Worm (Caenorhabditis elegans): Measurements from ENCODE around the gene ZK1320.11.

ZK1320.11 gene

DNA sequence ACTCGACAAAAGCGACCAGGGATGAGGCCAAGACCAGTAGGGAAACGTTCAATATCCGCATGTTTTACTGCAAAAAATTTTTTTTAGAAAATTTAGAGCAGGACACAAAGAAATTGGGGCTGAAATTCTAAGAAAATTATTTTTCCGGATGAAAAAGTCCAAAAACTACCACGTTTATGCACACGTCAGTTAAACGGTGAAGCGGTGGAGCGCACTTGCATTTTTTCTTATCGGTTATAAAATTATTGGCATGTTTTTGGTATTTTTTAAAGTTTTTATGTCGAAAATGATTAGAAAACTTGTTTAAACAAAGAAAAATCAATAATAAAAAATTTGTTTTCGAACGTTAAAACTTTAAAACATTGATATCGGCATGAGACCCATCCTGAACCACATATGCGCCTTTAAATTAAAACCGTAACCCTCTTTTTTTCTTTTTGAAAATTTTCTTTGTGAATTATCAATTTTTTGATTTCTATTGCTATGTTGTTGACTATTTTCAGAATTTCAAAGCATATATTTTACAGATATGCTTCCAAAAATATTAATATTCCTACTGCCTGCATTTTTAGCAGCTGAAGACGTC, 43.2 kb upstream of the ZK1320.11 start, which contains the start of the genes dnj-20 and ZK1307.8 (continued):
- TF ChIP-seq nhr-12 (tag; optimal IDR thresholded peaks at IDR 0.05) (no peak), nhr-237 (tag; optimal IDR thresholded peaks at IDR 0.05) (no peak), C16A3.4 (tag; optimal IDR thresholded peaks at IDR 0.05) (peak; percentile 27), F16B12.6 (tag; optimal IDR thresholded peaks at IDR 0.05) (no peak), xbp-1 (tag; optimal IDR thresholded peaks at IDR 0.05) (peak; percentile 98), nhr-19 (GFP tag; conservative IDR thresholded peaks at IDR 0.05) (no peak), ceh-63 (GFP tag; optimal IDR thresholded peaks at IDR 0.05) (no peak), hpl-2 (GFP tag; optimal IDR thresholded peaks at IDR 0.05) (no peak), nhr-47 (tag; optimal IDR thresholded peaks at IDR 0.05) (no peak), nhr-84 (tag; optimal IDR thresholded peaks at IDR 0.05) (no peak), ceh-8 (GFP tag; optimal IDR thresholded peaks at IDR 0.05) (no peak), lin-39 (tag; optimal IDR thresholded peaks at IDR 0.05) (no peak), ztf-11 (tag; optimal IDR thresholded peaks at IDR 0.05) (no peak), sptf-1 (tag; optimal IDR thresholded peaks at IDR 0.05) (no peak), mdl-1 (tag; optimal IDR thresholded peaks at IDR 0.05) (no peak), nhr-11 (tag; optimal IDR thresholded peaks at IDR 0.05) (no peak), blmp-1 (tag; optimal IDR thresholded peaks at IDR 0.05) (peak; percentile 22), zag-1 (tag; optimal IDR thresholded peaks at IDR 0.05) (no peak), nhr-71 (tag; optimal IDR thresholded peaks at IDR 0.05) (peak; percentile 6), pag-3 (tag; optimal IDR thresholded peaks at IDR 0.05; ENCODE audit: borderline replicate concordance, insufficient read depth) (no peak), dsc-1 (tag; optimal IDR thresholded peaks at IDR 0.05) (no peak), vab-15 (tag; optimal IDR thresholded peaks at IDR 0.05) (no peak), aly-2 (tag; optimal IDR thresholded peaks at IDR 0.05) (no peak), unc-130 (tag; optimal IDR thresholded peaks at IDR 0.05) (no peak), ceh-88 (GFP tag; IDR thresholded peaks at IDR 0.05) (no peak), rnt-1 (tag; optimal IDR thresholded peaks at IDR 0.05) (no peak), egl-27 (tag; optimal IDR thresholded peaks at IDR 0.05) (no peak), ama-1 (optimal IDR thresholded peaks at IDR 0.05) (no peak), elt-2 (tag; optimal IDR thresholded peaks at IDR 0.05) (no peak), fkh-10 (GFP tag; optimal IDR thresholded peaks at IDR 0.05) (no peak), hlh-4 (tag; optimal IDR thresholded peaks at IDR 0.05) (no peak), lir-3 (tag; optimal IDR thresholded peaks at IDR 0.05; ENCODE audit: poor library complexity) (no peak), unc-86 (tag; optimal IDR thresholded peaks at IDR 0.05) (no peak), lin-14 (GFP tag; optimal IDR thresholded peaks at IDR 0.05) (peak; percentile 19), C34B4.2 (tag; optimal IDR thresholded peaks at IDR 0.05) (no peak), sup-37 (GFP tag; optimal IDR thresholded peaks at IDR 0.05) (no peak), efl-1 (optimal IDR thresholded peaks at IDR 0.05) (peak in 1 of 2 experiments; percentile 26), efl-1 (GFP tag; optimal IDR thresholded peaks at IDR 0.05 in 1 of 2) (peak; percentile 9 to 12), grh-1 (GFP tag; IDR thresholded peaks at IDR 0.05) (no peak), nhr-28 (tag; optimal IDR thresholded peaks at IDR 0.05) (no peak), Y116A8C.19 (tag; optimal IDR thresholded peaks at IDR 0.05; ENCODE audit: borderline replicate concordance) (no peak), ces-1 (GFP tag; optimal IDR thresholded peaks at IDR 0.05) (no peak), swsn-7 (tag; optimal IDR thresholded peaks at IDR 0.05) (no peak), alr-1 (tag; optimal IDR thresholded peaks at IDR 0.05; ENCODE audit: borderline replicate concordance) (no peak), C04F5.9 (tag; optimal IDR thresholded peaks at IDR 0.05) (no peak), nhr-77 (tag; optimal IDR thresholded peaks at IDR 0.05) (no peak)

All from whole organism, L1 larva.